Worm (Caenorhabditis elegans) whole organism, late embryonic: ENCODE results near the gene rog-1.

Experiments
- C08G9.2 ChIP-seq: sonication (generic microtip); optimal IDR thresholded peaks from 2 replicates; lab custom pipeline; 2016; ENCODE audit warnings: mild to moderate bottlenecking, missing genetic modification characterization, moderate library complexity, missing compliant biosample characterization
- C38D4.7 ChIP-seq: fragments of 200-800 bp; sonication (Bioruptor generic); optimal IDR thresholded peaks from 2 replicates; lab custom pipeline; 2018; ENCODE audit warnings: mild to moderate bottlenecking, missing genetic modification characterization, moderate library complexity, missing compliant biosample characterization
- F13H6.1 ChIP-seq: sonication (generic microtip); optimal IDR thresholded peaks from 2 replicates; lab custom pipeline; 2016; ENCODE audit warnings: missing genetic modification characterization, missing compliant biosample characterization
- K02D7.2 ChIP-seq: sonication (generic microtip); optimal IDR thresholded peaks from 2 replicates; lab custom pipeline; 2017; ENCODE audit warnings: mild to moderate bottlenecking, missing genetic modification characterization, missing compliant biosample characterization
- ama-1 ChIP-seq: fragments of 150-350 bp; optimal IDR thresholded peaks from 2 replicates; lab custom pipeline; 2014
- ceh-14 ChIP-seq: sonication (generic microtip); optimal IDR thresholded peaks from 2 replicates; lab custom pipeline; 2016; ENCODE audit warnings: missing genotype, missing genetic modification characterization, missing compliant biosample characterization
- ceh-18 ChIP-seq: sonication (generic microtip); optimal IDR thresholded peaks from 2 replicates; lab custom pipeline; 2016; ENCODE audit warnings: missing genetic modification characterization, missing compliant biosample characterization
- ceh-19 ChIP-seq: fragments of 200-800 bp; sonication (Bioruptor generic); optimal IDR thresholded peaks from 2 replicates; lab custom pipeline; 2018; ENCODE audit warnings: mild to moderate bottlenecking, missing genetic modification characterization, missing compliant biosample characterization
- ceh-2 ChIP-seq: sonication (generic microtip); optimal IDR thresholded peaks from 2 replicates; lab custom pipeline; 2016; ENCODE audit warnings: missing genotype, missing genetic modification characterization, missing compliant biosample characterization
- ceh-22 ChIP-seq: sonication (generic microtip); optimal IDR thresholded peaks from 2 replicates; lab custom pipeline; 2017; ENCODE audit warnings: missing biosample characterization, missing genetic modification characterization
- ceh-24 ChIP-seq: sonication (generic microtip); optimal IDR thresholded peaks from 2 replicates; lab custom pipeline; 2016; ENCODE audit warnings: mild to moderate bottlenecking, missing genetic modification characterization, missing compliant biosample characterization
- ceh-30 ChIP-seq: fragments of 150-350 bp; optimal IDR thresholded peaks from 2 replicates; lab custom pipeline; 2014; ENCODE audit warnings: missing biosample characterization, missing genetic modification characterization
- ceh-45 ChIP-seq: fragments of 200-800 bp; sonication (Bioruptor generic); IDR thresholded peaks from 2 replicates; pipeline ENCODE4 v1.3.6; 2022; ENCODE audit warnings: missing genetic modification reagents, missing genetic modification characterization, missing compliant biosample characterization
- che-1 ChIP-seq: sonication (generic microtip); optimal IDR thresholded peaks from 2 replicates; lab custom pipeline; 2016; ENCODE audit warnings: mild to moderate bottlenecking, missing genetic modification characterization, missing compliant biosample characterization
- dmd-4 ChIP-seq: sonication (generic microtip); optimal IDR thresholded peaks from 2 replicates; lab custom pipeline; 2016; ENCODE audit warnings: borderline replicate concordance, missing genetic modification characterization, missing compliant biosample characterization
- elt-2 ChIP-seq: sonication (generic microtip); optimal IDR thresholded peaks from 2 replicates; lab custom pipeline; 2016; ENCODE audit warnings: missing genetic modification reagents, missing genetic modification characterization, missing compliant biosample characterization
- elt-4 ChIP-seq: sonication (generic microtip); optimal IDR thresholded peaks from 2 replicates; lab custom pipeline; 2016; ENCODE audit warnings: missing genetic modification characterization, missing compliant biosample characterization
- ets-4 ChIP-seq: sonication (generic microtip); optimal IDR thresholded peaks from 2 replicates; lab custom pipeline; 2016; ENCODE audit warnings: missing genetic modification characterization, missing compliant biosample characterization
- eyg-1 ChIP-seq: sonication (generic microtip); optimal IDR thresholded peaks from 2 replicates; lab custom pipeline; 2016; ENCODE audit warnings: missing genotype, missing genetic modification characterization, missing compliant biosample characterization
- fkh-10 ChIP-seq: fragments of 150-350 bp; optimal IDR thresholded peaks from 2 replicates; lab custom pipeline; 2014; ENCODE audit warnings: missing biosample characterization, missing genetic modification reagents, missing genetic modification characterization
- gmeb-2 ChIP-seq: sonication (generic microtip); optimal IDR thresholded peaks from 2 replicates; lab custom pipeline; 2016; ENCODE audit warnings: missing genetic modification characterization, inconsistent platforms, missing compliant biosample characterization
- hlh-13 ChIP-seq: fragments of 200-800 bp; sonication (Bioruptor generic); optimal IDR thresholded peaks from 2 replicates; lab custom pipeline; 2018; ENCODE audit warnings: mild to moderate bottlenecking, missing genetic modification characterization, missing compliant biosample characterization
- lim-6 ChIP-seq: sonication (generic microtip); optimal IDR thresholded peaks from 2 replicates; lab custom pipeline; 2016; ENCODE audit warnings: missing genetic modification characterization, missing compliant biosample characterization
- lin-11 ChIP-seq: fragments of 200-800 bp; sonication (Bioruptor generic); optimal IDR thresholded peaks from 2 replicates; lab custom pipeline; 2018; ENCODE audit warnings: mild to moderate bottlenecking, missing genetic modification characterization, missing compliant biosample characterization
- madf-2 ChIP-seq: sonication (generic microtip); optimal IDR thresholded peaks from 2 replicates; lab custom pipeline; 2017; ENCODE audit warnings: missing genetic modification characterization, missing compliant biosample characterization
- mec-3 ChIP-seq: sonication (generic microtip); optimal IDR thresholded peaks from 2 replicates; lab custom pipeline; 2016; ENCODE audit warnings: borderline replicate concordance, missing genetic modification characterization, missing compliant biosample characterization
- nhr-11 ChIP-seq: fragments of 150-350 bp; optimal IDR thresholded peaks from 2 replicates; lab custom pipeline; 2014; ENCODE audit warnings: missing biosample characterization, missing genetic modification characterization
- nhr-232 ChIP-seq: sonication (generic microtip); optimal IDR thresholded peaks from 2 replicates; lab custom pipeline; 2016; ENCODE audit warnings: missing genetic modification characterization, missing compliant biosample characterization
- npax-4 ChIP-seq: sonication (generic microtip); optimal IDR thresholded peaks from 2 replicates; lab custom pipeline; 2016; ENCODE audit warnings: missing genetic modification characterization, missing compliant biosample characterization
- pag-3 ChIP-seq: sonication (generic microtip); optimal IDR thresholded peaks from 2 replicates; lab custom pipeline; 2016; ENCODE audit warnings: missing compliant biosample characterization, missing genetic modification characterization, borderline replicate concordance
- pqm-1 ChIP-seq: sonication (generic microtip); optimal IDR thresholded peaks from 2 replicates; lab custom pipeline; 2016; ENCODE audit warnings: missing genetic modification characterization, missing compliant biosample characterization
- pros-1 ChIP-seq: fragments of 150-350 bp; optimal IDR thresholded peaks from 2 replicates; lab custom pipeline; 2014; ENCODE audit warnings: missing biosample characterization, missing genetic modification reagents, missing genetic modification characterization
- ref-2 ChIP-seq: sonication (generic microtip); optimal IDR thresholded peaks from 2 replicates; lab custom pipeline; 2016; ENCODE audit warnings: missing genetic modification characterization, missing compliant biosample characterization
- tbx-7 ChIP-seq: sonication (generic microtip); optimal IDR thresholded peaks from 2 replicates; lab custom pipeline; 2016; ENCODE audit warnings: missing genotype, missing genetic modification characterization, missing compliant biosample characterization
- unc-3 ChIP-seq, 2 experiments: fragments of 200-800 bp in 1 of 2; sonication (Bioruptor generic) in 1 of 2; sonication (generic microtip) in 1 of 2; conservative IDR thresholded peaks in 1 of 2; optimal IDR thresholded peaks in 1 of 2; 2 replicates each; pipeline versions ENCODE4 v1.3.6 to Lab custom; 2016 to 2022; ENCODE audit warnings: missing compliant biosample characterization in 2 of 2, missing genetic modification characterization in 2 of 2, missing genetic modification reagents in 1 of 2
- unc-55 ChIP-seq: sonication (generic microtip); optimal IDR thresholded peaks from 2 replicates; lab custom pipeline; 2017; ENCODE audit warnings: missing biosample characterization, missing genetic modification reagents, missing genetic modification characterization
- unc-86 ChIP-seq: sonication (generic microtip); optimal IDR thresholded peaks from 2 replicates; lab custom pipeline; 2016; ENCODE audit warnings: missing genetic modification characterization, missing compliant biosample characterization
- zip-5 ChIP-seq: sonication (generic microtip); optimal IDR thresholded peaks from 2 replicates; lab custom pipeline; 2016; ENCODE audit warnings: missing genetic modification characterization, missing compliant biosample characterization
- ztf-16 ChIP-seq: sonication (generic microtip); optimal IDR thresholded peaks from 2 replicates; lab custom pipeline; 2017; ENCODE audit warnings: missing genetic modification characterization, missing compliant biosample characterization

rog-1 gene

ce11 chrII:1374889-1375288 lies at the start of gene rog-1:
Gene rog-1 (minus strand): TSS chrII:1374989.
- TF ChIP-seq lim-6 (tag; lab: Kevin White, UChicago) (no peak), elt-4 (tag; lab: Kevin White, UChicago) (no peak), lin-11 (tag; lab: Kevin White, UChicago) (no peak), madf-2 (no peak), zip-5 (no peak), fkh-10 (GFP tag; lab: Kevin White, UChicago) (no peak), tbx-7 (tag; lab: Kevin White, UChicago) (no peak), eyg-1 (no peak), elt-2 (tag; lab: Kevin White, UChicago) (no peak), ceh-19 (GFP tag; lab: Kevin White, UChicago) (no peak), npax-4 (tag; lab: Kevin White, UChicago) (no peak), che-1 (tag; lab: Kevin White, UChicago) (no peak), unc-3 (GFP tag; conservative IDR thresholded peaks at IDR 0.05; lab: Robert Waterston, UW) (no peak), unc-3 (tag; optimal IDR thresholded peaks at IDR 0.05; lab: Kevin White, UChicago) (no peak), K02D7.2 (no peak), F13H6.1 (tag; lab: Kevin White, UChicago) (no peak), C38D4.7 (GFP tag; lab: Kevin White, UChicago) (no peak)

- TF ChIP-seq C38D4.7 (GFP tag; lab: Kevin White, UChicago) = no peak
- no peak for TF ChIP-seq nhr-11 (tag; lab: Kevin White, UChicago)
- TF ChIP-seq pqm-1 (tag; lab: Kevin White, UChicago) = no peak
- TF ChIP-seq mec-3 = no peak
- no peak for TF ChIP-seq ets-4 (tag; lab: Kevin White, UChicago)
- no peak for TF ChIP-seq unc-86 (tag; lab: Kevin White, UChicago)
- TF ChIP-seq ztf-16 (tag; lab: Kevin White, UChicago) = no peak
- no peak for TF ChIP-seq lin-11 (tag; lab: Kevin White, UChicago)
- no peak for TF ChIP-seq pros-1 (tag; lab: Kevin White, UChicago)
- TF ChIP-seq madf-2 = no peak
- no peak for TF ChIP-seq ceh-2 (tag; lab: Kevin White, UChicago)
- no peak for TF ChIP-seq unc-55 (GFP tag; lab: Kevin White, UChicago)
- no peak for TF ChIP-seq gmeb-2 (tag; lab: Kevin White, UChicago)
- no peak for TF ChIP-seq F13H6.1 (tag; lab: Kevin White, UChicago)
- TF ChIP-seq K02D7.2 = no peak
- TF ChIP-seq pag-3 (tag; lab: Kevin White, UChicago) = no peak
- TF ChIP-seq hlh-13 = no peak
- no peak for TF ChIP-seq eyg-1
- TF ChIP-seq C08G9.2 (tag; lab: Kevin White, UChicago) = no peak
- TF ChIP-seq ceh-14 = no peak
Measured at ce11 chrII:1423660-1424059, 48.9 kb upstream of the rog-1 start, which contains the start of gene Y51H7C.10. Gene Y51H7C.10 (minus strand): TSS chrII:1423760.

ce11 chrII:1420806-1421463 lies 46.1 kb upstream of the rog-1 start:
- no peak for TF ChIP-seq tbx-7 (tag; lab: Kevin White, UChicago)
- no peak for TF ChIP-seq eyg-1
- TF ChIP-seq ceh-22 (tag; lab: Kevin White, UChicago) = no peak
- no peak for TF ChIP-seq unc-86 (tag; lab: Kevin White, UChicago)
- TF ChIP-seq gmeb-2 (tag; lab: Kevin White, UChicago) = no peak
- no peak for TF ChIP-seq unc-3 (GFP tag; conservative IDR thresholded peaks at IDR 0.05; lab: Robert Waterston, UW)
- no peak for TF ChIP-seq unc-3 (tag; optimal IDR thresholded peaks at IDR 0.05; lab: Kevin White, UChicago)
- no peak for TF ChIP-seq pag-3 (tag; lab: Kevin White, UChicago)
- TF ChIP-seq hlh-13 = no peak
- TF ChIP-seq K02D7.2 = no peak
- no peak for TF ChIP-seq mec-3
- TF ChIP-seq ama-1 (lab: Kevin White, UChicago) = no peak
- no peak for TF ChIP-seq ref-2
- TF ChIP-seq nhr-232 (tag; lab: Kevin White, UChicago) = no peak
- no peak for TF ChIP-seq che-1 (tag; lab: Kevin White, UChicago)
- TF ChIP-seq pqm-1 (tag; lab: Kevin White, UChicago) = no peak
- no peak for TF ChIP-seq ceh-45 (GFP tag; lab: Robert Waterston, UW)
- TF ChIP-seq ceh-24 = no peak
- TF ChIP-seq ceh-30 (tag; lab: Kevin White, UChicago) = no peak
- TF ChIP-seq dmd-4 (tag; lab: Kevin White, UChicago) = no peak
- no peak for TF ChIP-seq ceh-18
